Fruit fly (Drosophila melanogaster) whole organism, embryonic: ENCODE data around the gene Sf3b6.

Source experiments
- Atf3 ChIP-seq: fragments of 200-800 bp; sonication (Bioruptor generic); optimal IDR thresholded peaks from 3 replicates; lab custom pipeline; 2016; ENCODE audit warnings: missing biosample characterization, missing genetic modification characterization
- CG10274 ChIP-seq: fragments of 200-800 bp; sonication (Bioruptor generic); optimal IDR thresholded peaks from 3 replicates; lab custom pipeline; 2017; ENCODE audit warnings: missing biosample characterization, mild to moderate bottlenecking, missing genetic modification characterization
- CG11723 ChIP-seq: fragments of 200-800 bp; sonication (Bioruptor generic); optimal IDR thresholded peaks from 2 replicates; lab custom pipeline; 2017; ENCODE audit warnings: missing biosample characterization, mild to moderate bottlenecking, missing genetic modification characterization
- CG12155 ChIP-seq: fragments of 200-800 bp; sonication (Bioruptor generic); optimal IDR thresholded peaks from 3 replicates; lab custom pipeline; 2016; ENCODE audit warnings: missing biosample characterization, missing genetic modification characterization
- CG12219 ChIP-seq: fragments of 200-800 bp; sonication (Bioruptor generic); optimal IDR thresholded peaks from 3 replicates; lab custom pipeline; 2018; ENCODE audit warnings: missing biosample characterization, mild to moderate bottlenecking, missing genetic modification characterization
- CG12299 ChIP-seq: fragments of 200-800 bp; sonication (Bioruptor generic); optimal IDR thresholded peaks from 2 replicates; lab custom pipeline; 2018; ENCODE audit warnings: missing biosample characterization, mild to moderate bottlenecking, missing genetic modification characterization
- CG13424 ChIP-seq: fragments of 200-800 bp; sonication (Bioruptor generic); optimal IDR thresholded peaks from 2 replicates; lab custom pipeline; 2019; ENCODE audit warnings: missing biosample characterization, mild to moderate bottlenecking, missing genetic modification characterization, moderate library complexity
- CG14014 ChIP-seq: fragments of 200-800 bp; sonication (Bioruptor generic); IDR thresholded peaks from 2 replicates; pipeline ENCODE4 v1.3.6; 2022; ENCODE audit warnings: missing biosample characterization, missing genetic modification characterization
- CG15073 ChIP-seq: fragments of 200-800 bp; sonication (Bioruptor generic); optimal IDR thresholded peaks from 2 replicates; lab custom pipeline; 2016; ENCODE audit warnings: missing biosample characterization, missing genetic modification characterization
- CG17359 ChIP-seq: fragments of 200-800 bp; sonication (Bioruptor generic); optimal IDR thresholded peaks from 3 replicates; lab custom pipeline; 2018; ENCODE audit warnings: missing biosample characterization, mild to moderate bottlenecking, missing genetic modification characterization, moderate library complexity
- CG1832 ChIP-seq: fragments of 200-800 bp; sonication (Bioruptor generic); optimal IDR thresholded peaks from 2 replicates; lab custom pipeline; 2017; ENCODE audit warnings: missing biosample characterization, mild to moderate bottlenecking, missing genetic modification characterization, inconsistent platforms
- CG18764 ChIP-seq: fragments of 200-800 bp; sonication (Bioruptor generic); optimal IDR thresholded peaks from 3 replicates; lab custom pipeline; 2016; ENCODE audit warnings: missing biosample characterization, missing genetic modification characterization
- CG2116 ChIP-seq: fragments of 200-800 bp; sonication (Bioruptor generic); optimal IDR thresholded peaks from 3 replicates; lab custom pipeline; 2018; ENCODE audit warnings: missing biosample characterization, mild to moderate bottlenecking, missing genetic modification characterization
- CG2129 ChIP-seq: fragments of 200-800 bp; sonication (Bioruptor generic); IDR thresholded peaks from 2 replicates; pipeline ENCODE4 v1.3.6; 2022; ENCODE audit warnings: missing biosample characterization, missing genetic modification characterization; ENCODE audit not compliant: partially characterized antibody
- CG2199 ChIP-seq: fragments of 200-800 bp; sonication (Bioruptor generic); IDR thresholded peaks from 3 replicates; pipeline ENCODE4 v1.3.6; 2022; ENCODE audit warnings: missing biosample characterization, missing genetic modification characterization
- CG3281 ChIP-seq: fragments of 200-800 bp; sonication (Bioruptor generic); optimal IDR thresholded peaks from 3 replicates; lab custom pipeline; 2017; ENCODE audit warnings: missing biosample characterization, mild to moderate bottlenecking, missing genetic modification characterization
- CG34376 ChIP-seq: fragments of 200-800 bp; sonication (Bioruptor generic); optimal IDR thresholded peaks from 2 replicates; lab custom pipeline; 2018; ENCODE audit warnings: missing biosample characterization, mild to moderate bottlenecking, missing genetic modification characterization
- CG3995 ChIP-seq: fragments of 200-800 bp; sonication (Bioruptor generic); optimal IDR thresholded peaks from 3 replicates; lab custom pipeline; 2016; ENCODE audit warnings: missing biosample characterization, missing genetic modification characterization
- CG4424 ChIP-seq: fragments of 200-800 bp; sonication (Bioruptor generic); optimal IDR thresholded peaks from 3 replicates; lab custom pipeline; 2016; ENCODE audit warnings: missing biosample characterization, missing genetic modification characterization
- CG9437 ChIP-seq: fragments of 200-800 bp; sonication (Bioruptor generic); optimal IDR thresholded peaks from 2 replicates; lab custom pipeline; 2018; ENCODE audit warnings: missing biosample characterization, mild to moderate bottlenecking, missing genetic modification characterization
- CkIIα-i1 ChIP-seq: fragments of 200-800 bp; sonication (Bioruptor generic); IDR thresholded peaks from 2 replicates; pipeline ENCODE4 v1.3.6; 2022; ENCODE audit warnings: missing biosample characterization, missing genetic modification characterization
- D19B ChIP-seq: fragments of 200-800 bp; sonication (Bioruptor generic); optimal IDR thresholded peaks from 2 replicates; lab custom pipeline; 2017; ENCODE audit warnings: missing biosample characterization, mild to moderate bottlenecking, missing genetic modification characterization
- Dbx ChIP-seq: fragments of 200-800 bp; sonication (Bioruptor generic); IDR thresholded peaks from 3 replicates; pipeline ENCODE4 v1.3.6; 2022; ENCODE audit warnings: missing biosample characterization, missing genetic modification characterization
- E2f2 ChIP-seq: fragments of 200-800 bp; sonication (Bioruptor generic); IDR thresholded peaks from 2 replicates; pipeline ENCODE4 v1.3.6; 2022; ENCODE audit warnings: missing biosample characterization, missing genetic modification characterization
- Eip74EF ChIP-seq, 2 experiments: fragments of 200-800 bp in 1 of 2; fragments of >200 bp in 1 of 2; sonication (Bioruptor generic) in 1 of 2; optimal IDR thresholded peaks; 2 replicates each; lab custom pipeline; 2017 to 2019; ENCODE audit warnings: missing biosample characterization in 2 of 2, missing genetic modification characterization in 2 of 2, mild to moderate bottlenecking in 1 of 2, moderate library complexity in 1 of 2
- Ets65A ChIP-seq: fragments of 200-800 bp; sonication (Bioruptor generic); peaks from one replicate; lab custom pipeline; 2016; ENCODE audit warnings: missing biosample characterization, missing genetic modification characterization
- GATAe ChIP-seq: fragments of 200-800 bp; sonication (Bioruptor generic); conservative IDR thresholded peaks from 2 replicates; pipeline ENCODE4 v1.3.6; 2022; ENCODE audit warnings: missing biosample characterization, missing genetic modification characterization
- Hmr ChIP-seq: fragments of 200-800 bp; sonication (Bioruptor generic); optimal IDR thresholded peaks from 3 replicates; lab custom pipeline; 2017; ENCODE audit warnings: mild to moderate bottlenecking, missing biosample characterization, missing genetic modification reagents, missing genetic modification characterization
- Hr3 ChIP-seq: fragments of 200-800 bp; sonication (Bioruptor generic); optimal IDR thresholded peaks from 3 replicates; lab custom pipeline; 2016; ENCODE audit warnings: missing biosample characterization, missing genetic modification characterization
- MTF-1 ChIP-seq: fragments of 200-800 bp; sonication (Bioruptor generic); optimal IDR thresholded peaks from 2 replicates; lab custom pipeline; 2018; ENCODE audit warnings: missing biosample characterization, mild to moderate bottlenecking, missing genetic modification characterization, borderline replicate concordance
- Med ChIP-seq: fragments of 200-800 bp; sonication (Bioruptor generic); peaks from one replicate; lab custom pipeline; 2016; ENCODE audit warnings: missing biosample characterization, missing genetic modification characterization, mild to moderate bottlenecking, inconsistent platforms, moderate library complexity
- Nf-YB ChIP-seq: fragments of 200-800 bp; sonication (Bioruptor generic); optimal IDR thresholded peaks from 3 replicates; lab custom pipeline; 2019; ENCODE audit warnings: missing biosample characterization, mild to moderate bottlenecking, missing genetic modification characterization, moderate library complexity
- Oli ChIP-seq: fragments of 200-800 bp; sonication (Bioruptor generic); optimal IDR thresholded peaks from 2 replicates; lab custom pipeline; 2018; ENCODE audit warnings: missing biosample characterization, mild to moderate bottlenecking, missing genetic modification characterization, moderate library complexity
- PHDP ChIP-seq: fragments of 200-800 bp; sonication (Bioruptor generic); optimal IDR thresholded peaks from 3 replicates; lab custom pipeline; 2018; ENCODE audit warnings: missing biosample characterization, mild to moderate bottlenecking, missing genetic modification characterization, moderate library complexity
- Sox102F ChIP-seq: fragments of 200-800 bp; sonication (Bioruptor generic); optimal IDR thresholded peaks from 2 replicates; lab custom pipeline; 2018; ENCODE audit warnings: missing biosample characterization, mild to moderate bottlenecking, missing genetic modification characterization, moderate library complexity
- Ssrp ChIP-seq: fragments of 200-800 bp; sonication (Bioruptor generic); optimal IDR thresholded peaks from 2 replicates; lab custom pipeline; 2018; ENCODE audit warnings: missing biosample characterization, mild to moderate bottlenecking, missing genetic modification characterization, moderate library complexity
- Usf ChIP-seq: fragments of 200-800 bp; sonication (Bioruptor generic); optimal IDR thresholded peaks from 2 replicates; lab custom pipeline; 2017; ENCODE audit warnings: missing genotype, missing biosample characterization, missing genetic modification characterization
- abd-A ChIP-seq: fragments of 200-800 bp; sonication (Bioruptor generic); optimal IDR thresholded peaks from 3 replicates; lab custom pipeline; 2019; ENCODE audit warnings: missing biosample characterization, mild to moderate bottlenecking, missing genetic modification characterization, moderate library complexity
- btn ChIP-seq: fragments of 200-800 bp; sonication (Bioruptor generic); optimal IDR thresholded peaks from 2 replicates; lab custom pipeline; 2016; ENCODE audit warnings: missing biosample characterization, missing genetic modification characterization
- dan ChIP-seq: fragments of 200-800 bp; sonication (Bioruptor generic); IDR thresholded peaks from 2 replicates; pipeline ENCODE4 v1.3.6; 2022; ENCODE audit warnings: missing biosample characterization, missing genetic modification characterization
- emc ChIP-seq: fragments of 200-800 bp; sonication (Bioruptor generic); optimal IDR thresholded peaks from 2 replicates; lab custom pipeline; 2016; ENCODE audit warnings: missing biosample characterization, missing genetic modification characterization
- jumu ChIP-seq: fragments of 200-800 bp; sonication (Bioruptor generic); optimal IDR thresholded peaks from 3 replicates; lab custom pipeline; 2016; ENCODE audit warnings: missing biosample characterization, missing genetic modification characterization
- lab ChIP-seq: fragments of 200-800 bp; sonication (Bioruptor generic); optimal IDR thresholded peaks from 3 replicates; lab custom pipeline; 2017; ENCODE audit warnings: missing biosample characterization, missing genetic modification characterization, mild to moderate bottlenecking, moderate library complexity, missing genetic modification reagents
- org-1 ChIP-seq: fragments of 200-800 bp; sonication (Bioruptor generic); optimal IDR thresholded peaks from 2 replicates; lab custom pipeline; 2017; ENCODE audit warnings: missing biosample characterization, missing genetic modification characterization
- prd ChIP-seq, 3 experiments: fragments of >200 bp in 2 of 3; fragments of 200-800 bp in 1 of 3; sonication (Bioruptor generic) in 1 of 3; optimal IDR thresholded peaks in 2 of 3; IDR thresholded peaks in 1 of 3; 2 replicates in 2 of 3; 3 replicates in 1 of 3; pipeline versions ENCODE4 v1.3.6 to Lab custom; 2017 to 2022; ENCODE audit warnings: missing biosample characterization in 1 of 3, missing genetic modification characterization in 1 of 3
- pum ChIP-seq: fragments of 200-800 bp; sonication (Bioruptor generic); optimal IDR thresholded peaks from 2 replicates; lab custom pipeline; 2016; ENCODE audit warnings: missing biosample characterization, missing genetic modification characterization
- schlank ChIP-seq: fragments of 200-800 bp; sonication (Bioruptor generic); optimal IDR thresholded peaks from 2 replicates; lab custom pipeline; 2018; ENCODE audit warnings: missing biosample characterization, mild to moderate bottlenecking, missing genetic modification characterization
- slbo ChIP-seq: fragments of 200-800 bp; sonication (Bioruptor generic); IDR thresholded peaks from 2 replicates; pipeline ENCODE4 v1.3.6; 2022; ENCODE audit warnings: missing biosample characterization, missing genetic modification characterization
- vvl ChIP-seq: fragments of 200-800 bp; sonication (Bioruptor generic); IDR thresholded peaks from 2 replicates; pipeline ENCODE4 v1.3.6; 2022; ENCODE audit warnings: missing biosample characterization, missing genetic modification characterization
- wek ChIP-seq: fragments of 200-800 bp; sonication (Bioruptor generic); optimal IDR thresholded peaks from 3 replicates; lab custom pipeline; 2018; ENCODE audit warnings: missing biosample characterization, mild to moderate bottlenecking, missing genetic modification characterization, moderate library complexity

The Sf3b6 gene

dm6 chr3L:6217212-6217611 lies 24.2 kb upstream of the Sf3b6 start (continued):
- TF ChIP-seq Ssrp (tag; lab: Kevin White, UChicago) (peak; percentile 83), MTF-1 (GFP tag; lab: Kevin White, UChicago) (peak; percentile 9), CG14014 (peak; percentile 51; the same call in 1 of the 2 replicates), CkIIα-i1 (GFP tag; lab: Robert Waterston, UW) (no peak), schlank (tag; lab: Kevin White, UChicago) (no peak), jumu (no peak), emc (GFP tag; lab: Kevin White, UChicago) (no peak), prd (optimal IDR thresholded peaks at IDR 0.05; lab: Kevin White, UChicago) (no peak), prd (GFP tag; IDR thresholded peaks at IDR 0.05; lab: Robert Waterston, UW) (peak; percentile 64; the same call in 2 of the 3 replicates), CG13424 (tag; lab: Kevin White, UChicago) (peak; percentile 71), Sox102F (peak; percentile 83), CG34376 (GFP tag; lab: Kevin White, UChicago) (no peak), CG3995 (GFP tag; lab: Kevin White, UChicago) (no peak), wek (GFP tag; lab: Kevin White, UChicago) (no peak), D19B (GFP tag; lab: Kevin White, UChicago) (no peak), Usf (GFP tag; lab: Kevin White, UChicago) (no peak), CG10274 (no peak), lab (peak; percentile 43), CG9437 (GFP tag; lab: Kevin White, UChicago) (peak; percentile 14), CG2129 (GFP tag; lab: Robert Waterston, UW) (no peak), Hr3 (GFP tag; lab: Kevin White, UChicago) (peak; percentile 56), CG2116 (GFP tag; lab: Kevin White, UChicago) (peak; percentile 22), org-1 (GFP tag; lab: Kevin White, UChicago) (peak; percentile 39), PHDP (tag; lab: Kevin White, UChicago) (peak; percentile 69), Ets65A (GFP tag; lab: Kevin White, UChicago) (peak; percentile 51), Dbx (no peak), Oli (tag; lab: Kevin White, UChicago) (peak; percentile 77), slbo (GFP tag; lab: Robert Waterston, UW) (peak; percentile 41; the same call in 1 of the 2 replicates), btn (peak; percentile 2), CG2199 (GFP tag; lab: Robert Waterston, UW) (no peak), CG12219 (GFP tag; lab: Kevin White, UChicago) (peak; percentile 46), CG18764 (peak; percentile 44), Atf3 (GFP tag; lab: Kevin White, UChicago) (peak; percentile 16), CG3281 (GFP tag; lab: Kevin White, UChicago) (peak; percentile 11), CG1832 (GFP tag; lab: Kevin White, UChicago) (no peak), pum (GFP tag; lab: Kevin White, UChicago) (peak; percentile 57), Eip74EF (GFP tag; optimal IDR thresholded peaks at IDR 0.05; lab: Kevin White, UChicago) (peak in 1 of 2 experiments; percentile 50), E2f2 (GFP tag; lab: Robert Waterston, UW) (peak; percentile 32; the same call in 1 of the 2 replicates), GATAe (GFP tag; lab: Robert Waterston, UW) (no peak), CG12155 (peak; percentile 12), dan (GFP tag; lab: Robert Waterston, UW) (no peak), CG12299 (tag; lab: Kevin White, UChicago) (peak; percentile 27), CG17359 (tag; lab: Kevin White, UChicago) (peak; percentile 80), Hmr (GFP tag; lab: Kevin White, UChicago) (no peak), Nf-YB (peak; percentile 41), CG4424 (GFP tag; lab: Kevin White, UChicago) (peak; percentile 78), abd-A (tag; lab: Kevin White, UChicago) (no peak), CG15073 (GFP tag; lab: Kevin White, UChicago) (no peak), vvl (GFP tag; lab: Robert Waterston, UW) (peak; percentile 93), CG11723 (peak; percentile 17), Med (GFP tag; lab: Kevin White, UChicago) (peak; percentile 69)
